Worm (Caenorhabditis elegans) whole organism, young adult: ENCODE results near the gene D1014.4.

Experiments
- ZK185.1 ChIP-seq: sonication (generic microtip); optimal IDR thresholded peaks from 2 replicates; lab custom pipeline; 2016; ENCODE audit warnings: mild to moderate bottlenecking, missing genetic modification characterization, missing compliant biosample characterization; ENCODE audit not compliant: poor library complexity, severe bottlenecking
- bed-1 ChIP-seq: fragments of 200-800 bp; sonication (Bioruptor generic); IDR thresholded peaks from 2 replicates; pipeline ENCODE4 v1.3.6; 2022; ENCODE audit warnings: missing genetic modification reagents, missing genetic modification characterization, missing compliant biosample characterization
- rpc-1 ChIP-seq, 2 experiments: fragments of 150-350 bp in 1 of 2; sonication (generic microtip) in 1 of 2; optimal IDR thresholded peaks; 2 replicates each; lab custom pipeline; 2014 to 2018; ENCODE audit warnings: missing biosample characterization in 1 of 2, missing genetic modification characterization in 1 of 2, missing genetic modification reagents in 1 of 2, missing genotype in 1 of 2
- sdz-38 ChIP-seq: sonication (generic microtip); optimal IDR thresholded peaks from 2 replicates; lab custom pipeline; 2016; ENCODE audit warnings: missing genotype, missing genetic modification characterization, missing compliant biosample characterization
- xnd-1 ChIP-seq: sonication (generic microtip); optimal IDR thresholded peaks from 2 replicates; lab custom pipeline; 2016; ENCODE audit warnings: missing genotype, missing genetic modification reagents, missing genetic modification characterization, missing compliant biosample characterization
- ztf-22 ChIP-seq: fragments of 200-800 bp; sonication (Bioruptor generic); optimal IDR thresholded peaks from 2 replicates; lab custom pipeline; 2018; ENCODE audit warnings: mild to moderate bottlenecking, missing genetic modification characterization, moderate library complexity, missing compliant biosample characterization

DNA sequence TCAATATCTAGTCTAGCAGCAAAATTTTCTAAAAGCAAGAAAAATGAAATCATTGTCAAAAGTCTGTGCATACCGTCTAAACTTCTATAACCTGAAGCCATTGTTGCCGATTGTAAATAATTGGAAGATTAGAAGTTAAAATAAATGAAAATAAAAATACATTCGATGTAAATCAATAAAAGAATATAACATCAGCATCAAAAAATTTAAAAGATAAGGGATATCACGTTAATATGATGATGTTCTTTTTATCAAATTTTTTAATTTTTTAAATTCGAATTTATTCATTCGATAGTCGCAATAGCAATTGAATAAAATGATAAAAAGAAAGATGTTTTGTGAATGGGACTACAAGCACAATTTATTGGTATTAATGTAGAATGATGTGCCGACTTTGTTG, 47.9 kb upstream of the D1014.4 start, which contains the start of gene C09H5.7:
- TF ChIP-seq xnd-1 (tag; lab: Kevin White, UChicago) (no peak), bed-1 (GFP tag; lab: Robert Waterston, UW) (no peak), sdz-38 (tag; lab: Kevin White, UChicago) (no peak), rpc-1 (optimal IDR thresholded peaks at IDR 0.05; lab: Kevin White, UChicago) (no peak), rpc-1 (tag; optimal IDR thresholded peaks at IDR 0.05; lab: Kevin White, UChicago) (no peak), ztf-22 (GFP tag; lab: Kevin White, UChicago) (no peak), ZK185.1 (tag; lab: Kevin White, UChicago) (no peak)
